Worm (Caenorhabditis elegans): ENCODE data around the gene F35H10.10.

Gene F35H10.10

DNA sequence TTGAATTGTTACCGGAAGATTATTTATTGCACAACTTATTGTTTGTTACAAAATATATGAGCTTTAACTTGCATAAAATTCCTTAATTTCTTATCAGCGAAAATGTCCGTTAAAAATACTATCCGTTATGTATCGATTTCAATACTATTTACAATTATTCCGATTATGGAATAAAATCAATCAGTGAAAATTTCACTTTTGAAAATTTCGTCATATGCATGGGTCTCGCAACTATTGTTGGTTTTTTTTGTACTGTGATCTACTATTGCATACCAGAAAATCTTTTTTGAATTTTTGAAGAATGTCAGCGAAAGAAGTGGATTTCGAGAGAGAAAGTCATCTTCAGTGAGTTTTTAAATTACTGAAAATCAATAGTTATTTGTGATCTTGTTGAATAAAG lies 15.6 kb downstream of the F35H10.10 start, which contains the start of gene nprl-3:
nprl-3 (plus strand) TSS at position 301 of the 400 bp plus-strand sequence.
- TF ChIP-seq ztf-29 (GFP tag; IDR thresholded peaks at IDR 0.05) (no peak), ref-1 (GFP tag; conservative IDR thresholded peaks at IDR 0.05) (no peak), klf-2 (GFP tag; conservative IDR thresholded peaks at IDR 0.05) (no peak), med-1 (GFP tag; optimal IDR thresholded peaks at IDR 0.05; ENCODE audit: insufficient read depth) (no peak), tab-1 (GFP tag; IDR thresholded peaks at IDR 0.05) (no peak), flt-1 (GFP tag; IDR thresholded peaks at IDR 0.05) (no peak), ztf-23 (GFP tag; IDR thresholded peaks at IDR 0.05) (no peak), T22C8.4 (GFP tag; IDR thresholded peaks at IDR 0.05) (no peak), cog-1 (tag; optimal IDR thresholded peaks at IDR 0.05) (no peak)

- TF ChIP-seq flt-1 (GFP tag; IDR thresholded peaks at IDR 0.05) (no peak), klf-2 (GFP tag; conservative IDR thresholded peaks at IDR 0.05) (no peak), ztf-29 (GFP tag; IDR thresholded peaks at IDR 0.05) (no peak), cog-1 (tag; optimal IDR thresholded peaks at IDR 0.05) (no peak), ztf-23 (GFP tag; IDR thresholded peaks at IDR 0.05) (no peak), tab-1 (GFP tag; IDR thresholded peaks at IDR 0.05) (no peak), ref-1 (GFP tag; conservative IDR thresholded peaks at IDR 0.05) (no peak), T22C8.4 (GFP tag; IDR thresholded peaks at IDR 0.05) (no peak), med-1 (GFP tag; optimal IDR thresholded peaks at IDR 0.05; ENCODE audit: insufficient read depth) (no peak)
Observed at ce11 chrIV:8294650-8295049, 18.1 kb downstream of the F35H10.10 start, which contains the start of gene tbce-1. Gene tbce-1 (plus strand): TSS chrIV:8294690.

ce11 chrIV:8291232-8291631 lies 21.5 kb downstream of the F35H10.10 start, which contains the start of gene K07H8.2:
Gene K07H8.2 (plus strand): TSS chrIV:8291532.
- TF ChIP-seq ztf-29 (GFP tag; IDR thresholded peaks at IDR 0.05) (no peak), cog-1 (tag; optimal IDR thresholded peaks at IDR 0.05) (no peak), T22C8.4 (GFP tag; IDR thresholded peaks at IDR 0.05) (no peak), med-1 (GFP tag; optimal IDR thresholded peaks at IDR 0.05; ENCODE audit: insufficient read depth) (no peak), klf-2 (GFP tag; conservative IDR thresholded peaks at IDR 0.05) (no peak), ref-1 (GFP tag; conservative IDR thresholded peaks at IDR 0.05) (no peak), flt-1 (GFP tag; IDR thresholded peaks at IDR 0.05) (no peak), tab-1 (GFP tag; IDR thresholded peaks at IDR 0.05) (no peak), ztf-23 (GFP tag; IDR thresholded peaks at IDR 0.05) (no peak)

- TF ChIP-seq cog-1 (tag; optimal IDR thresholded peaks at IDR 0.05) (no peak), ztf-29 (GFP tag; IDR thresholded peaks at IDR 0.05) (0 out of 2 replicates have a peak, but pooled peaks have one; percentile 39)
Observed at ce11 chrIV:8289580-8290323, 23.0 kb downstream of the F35H10.10 start, which contains the start of gene daf-31. Gene daf-31 (plus strand): TSS chrIV:8290273.

DNA sequence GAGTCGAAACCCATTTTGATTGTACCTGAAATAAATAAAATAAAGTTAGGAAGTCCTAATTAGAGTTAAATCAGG lies 23.4 kb downstream of the F35H10.10 start, which contains the start of gene nucl-1:
nucl-1 (minus strand) TSS at position 26 of the 75 bp plus-strand sequence.
- no peak for TF ChIP-seq flt-1 (GFP tag; IDR thresholded peaks at IDR 0.05)
- no peak for TF ChIP-seq med-1 (GFP tag; optimal IDR thresholded peaks at IDR 0.05; ENCODE audit: insufficient read depth)
- no peak for TF ChIP-seq klf-2 (GFP tag; conservative IDR thresholded peaks at IDR 0.05)
- no peak for TF ChIP-seq tab-1 (GFP tag; IDR thresholded peaks at IDR 0.05)
- no peak for TF ChIP-seq ztf-29 (GFP tag; IDR thresholded peaks at IDR 0.05)
- no peak for TF ChIP-seq cog-1 (tag; optimal IDR thresholded peaks at IDR 0.05)
- no peak for TF ChIP-seq ref-1 (GFP tag; conservative IDR thresholded peaks at IDR 0.05)
- TF ChIP-seq ztf-23 (GFP tag; IDR thresholded peaks at IDR 0.05) = no peak
- TF ChIP-seq T22C8.4 (GFP tag; IDR thresholded peaks at IDR 0.05) = no peak

ce11 chrIV:8289105-8289504 lies 23.6 kb downstream of the F35H10.10 start:
- TF ChIP-seq ztf-29 (GFP tag; IDR thresholded peaks at IDR 0.05) (no peak), flt-1 (GFP tag; IDR thresholded peaks at IDR 0.05) (no peak), tab-1 (GFP tag; IDR thresholded peaks at IDR 0.05) (no peak), T22C8.4 (GFP tag; IDR thresholded peaks at IDR 0.05) (no peak), klf-2 (GFP tag; conservative IDR thresholded peaks at IDR 0.05) (no peak), ref-1 (GFP tag; conservative IDR thresholded peaks at IDR 0.05) (no peak), cog-1 (tag; optimal IDR thresholded peaks at IDR 0.05) (no peak), med-1 (GFP tag; optimal IDR thresholded peaks at IDR 0.05; ENCODE audit: insufficient read depth) (no peak), ztf-23 (GFP tag; IDR thresholded peaks at IDR 0.05) (no peak)

DNA sequence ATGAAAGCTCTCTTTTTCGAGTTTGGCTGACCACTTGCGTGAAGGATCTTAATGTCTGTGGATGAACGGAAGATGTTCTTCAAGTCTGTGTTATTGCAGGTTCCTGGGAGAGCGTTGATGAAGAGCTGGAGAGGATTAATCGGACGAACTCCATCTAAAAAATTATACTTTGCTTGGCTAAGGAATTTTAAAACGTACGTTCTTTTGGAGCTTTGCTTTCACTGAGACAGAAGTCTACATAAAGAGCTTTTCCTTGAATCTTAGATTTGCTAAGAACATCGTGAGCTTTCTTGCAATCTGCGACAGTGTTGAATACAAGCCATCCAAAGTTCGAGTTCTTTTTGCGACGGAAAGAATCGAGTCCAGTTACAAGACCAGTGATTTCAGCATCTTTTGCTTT lies 25.5 kb downstream of the F35H10.10 start:
- no peak for TF ChIP-seq ztf-23 (GFP tag; IDR thresholded peaks at IDR 0.05)
- TF ChIP-seq tab-1 (GFP tag; IDR thresholded peaks at IDR 0.05) = no peak
- TF ChIP-seq cog-1 (tag; optimal IDR thresholded peaks at IDR 0.05) = no peak
- no peak for TF ChIP-seq T22C8.4 (GFP tag; IDR thresholded peaks at IDR 0.05)
- TF ChIP-seq klf-2 (GFP tag; conservative IDR thresholded peaks at IDR 0.05) = no peak
- TF ChIP-seq med-1 (GFP tag; optimal IDR thresholded peaks at IDR 0.05; ENCODE audit: insufficient read depth) = no peak
- TF ChIP-seq ref-1 (GFP tag; conservative IDR thresholded peaks at IDR 0.05) = no peak
- no peak for TF ChIP-seq ztf-29 (GFP tag; IDR thresholded peaks at IDR 0.05)
- TF ChIP-seq flt-1 (GFP tag; IDR thresholded peaks at IDR 0.05) = no peak

DNA sequence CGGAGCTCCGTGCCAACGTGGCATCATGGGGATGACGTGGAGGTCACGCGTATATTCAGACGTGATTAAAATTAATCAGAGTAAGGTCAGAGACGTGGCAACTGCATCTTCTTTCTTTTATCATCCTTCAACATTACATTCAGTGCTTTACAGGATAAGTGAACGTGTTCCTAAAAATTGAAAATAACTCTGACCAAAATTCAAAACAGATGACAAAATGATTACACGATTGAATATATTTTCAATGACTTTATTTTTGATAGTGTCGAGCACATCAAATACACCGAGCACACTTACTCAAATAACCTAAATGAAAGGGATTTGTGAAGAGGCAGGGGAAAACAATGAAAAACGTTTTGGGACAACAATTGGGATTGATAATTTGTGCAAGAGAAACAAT lies 26.4 kb downstream of the F35H10.10 start, which contains the start of gene K07H8.9:
K07H8.9 (minus strand) TSS at position 125 of the 400 bp plus-strand sequence.
- TF ChIP-seq ztf-29 (GFP tag; IDR thresholded peaks at IDR 0.05) = no peak
- no peak for TF ChIP-seq klf-2 (GFP tag; conservative IDR thresholded peaks at IDR 0.05)
- TF ChIP-seq ztf-23 (GFP tag; IDR thresholded peaks at IDR 0.05) = no peak

ce11 chrIV:8283214-8283613 lies 29.5 kb downstream of the F35H10.10 start:
- TF ChIP-seq T22C8.4 (GFP tag; IDR thresholded peaks at IDR 0.05) (no peak), ref-1 (GFP tag; conservative IDR thresholded peaks at IDR 0.05) (no peak), tab-1 (GFP tag; IDR thresholded peaks at IDR 0.05) (no peak), ztf-23 (GFP tag; IDR thresholded peaks at IDR 0.05) (no peak), med-1 (GFP tag; optimal IDR thresholded peaks at IDR 0.05; ENCODE audit: insufficient read depth) (no peak), ztf-29 (GFP tag; IDR thresholded peaks at IDR 0.05) (no peak), klf-2 (GFP tag; conservative IDR thresholded peaks at IDR 0.05) (no peak), flt-1 (GFP tag; IDR thresholded peaks at IDR 0.05) (no peak), cog-1 (tag; optimal IDR thresholded peaks at IDR 0.05) (no peak)

ce11 chrIV:8276609-8277008 lies 36.1 kb downstream of the F35H10.10 start, which contains the start of gene K07H8.12:
Gene K07H8.12 (minus strand): TSS chrIV:8276709.
- no peak for TF ChIP-seq med-1 (GFP tag; optimal IDR thresholded peaks at IDR 0.05; ENCODE audit: insufficient read depth)
- TF ChIP-seq klf-2 (GFP tag; conservative IDR thresholded peaks at IDR 0.05) = no peak
- TF ChIP-seq ref-1 (GFP tag; conservative IDR thresholded peaks at IDR 0.05) = no peak
- no peak for TF ChIP-seq flt-1 (GFP tag; IDR thresholded peaks at IDR 0.05)
- TF ChIP-seq cog-1 (tag; optimal IDR thresholded peaks at IDR 0.05) = no peak
- no peak for TF ChIP-seq tab-1 (GFP tag; IDR thresholded peaks at IDR 0.05)
- TF ChIP-seq ztf-23 (GFP tag; IDR thresholded peaks at IDR 0.05) = no peak
- TF ChIP-seq ztf-29 (GFP tag; IDR thresholded peaks at IDR 0.05) = no peak
